Fruit fly (Drosophila melanogaster) whole organism, pupa: ENCODE data around the gene RpS28b.

Source experiments
- CG10348 ChIP-seq: fragments of 200-800 bp; sonication (Bioruptor generic); IDR thresholded peaks from 2 replicates; pipeline ENCODE4 v1.3.6; 2022; ENCODE audit warnings: missing biosample characterization, missing genetic modification characterization
- CG12605 ChIP-seq: fragments of 200-800 bp; sonication (Bioruptor generic); IDR thresholded peaks from 2 replicates; pipeline ENCODE4 v1.3.6; 2022; ENCODE audit warnings: missing biosample characterization, missing genetic modification characterization
- CG13204 ChIP-seq: fragments of 200-800 bp; sonication (Bioruptor generic); optimal IDR thresholded peaks from 2 replicates; lab custom pipeline; 2018; ENCODE audit warnings: missing biosample characterization, mild to moderate bottlenecking, missing genetic modification characterization, moderate library complexity
- CG14655 ChIP-seq: fragments of 200-800 bp; sonication (Bioruptor generic); optimal IDR thresholded peaks from 3 replicates; lab custom pipeline; 2017; ENCODE audit warnings: mild to moderate bottlenecking, missing biosample characterization, missing genetic modification reagents, missing genetic modification characterization
- CG15710 ChIP-seq: fragments of 200-800 bp; sonication (Bioruptor generic); optimal IDR thresholded peaks from 2 replicates; lab custom pipeline; 2018; ENCODE audit warnings: missing biosample characterization, mild to moderate bottlenecking, missing genetic modification characterization, moderate library complexity
- CG17806 ChIP-seq: fragments of 200-800 bp; sonication (Bioruptor generic); optimal IDR thresholded peaks from 2 replicates; lab custom pipeline; 2018; ENCODE audit warnings: missing biosample characterization, mild to moderate bottlenecking, missing genetic modification characterization, moderate library complexity
- CG32121 ChIP-seq: fragments of 200-800 bp; sonication (Bioruptor generic); IDR thresholded peaks from 2 replicates; pipeline ENCODE4 v1.3.6; 2022; ENCODE audit warnings: missing biosample characterization, missing genetic modification characterization
- CG34367 ChIP-seq: fragments of 200-800 bp; sonication (Bioruptor generic); optimal IDR thresholded peaks from 2 replicates; lab custom pipeline; 2018; ENCODE audit warnings: missing biosample characterization, mild to moderate bottlenecking, missing genetic modification characterization
- CG4496 ChIP-seq: fragments of 200-800 bp; sonication (Bioruptor generic); IDR thresholded peaks from 3 replicates; pipeline ENCODE4 v1.3.6; 2022; ENCODE audit warnings: missing biosample characterization, missing genetic modification characterization
- CG8159 ChIP-seq: fragments of 200-800 bp; sonication (Bioruptor generic); optimal IDR thresholded peaks from 3 replicates; lab custom pipeline; 2018; ENCODE audit warnings: missing biosample characterization, mild to moderate bottlenecking, missing genetic modification characterization, moderate library complexity
- CG8301 ChIP-seq: fragments of 200-800 bp; sonication (Bioruptor generic); optimal IDR thresholded peaks from 2 replicates; lab custom pipeline; 2018; ENCODE audit warnings: missing biosample characterization, mild to moderate bottlenecking, missing genetic modification characterization
- CG9948 ChIP-seq: fragments of 200-800 bp; sonication (Bioruptor generic); optimal IDR thresholded peaks from 2 replicates; lab custom pipeline; 2018; ENCODE audit warnings: missing biosample characterization, mild to moderate bottlenecking, missing genetic modification characterization, moderate library complexity
- D1 ChIP-seq: fragments of 200-800 bp; sonication (Bioruptor generic); optimal IDR thresholded peaks from 2 replicates; lab custom pipeline; 2018; ENCODE audit warnings: missing biosample characterization, mild to moderate bottlenecking, missing genetic modification characterization, moderate library complexity
- EcR ChIP-seq: fragments of 200-800 bp; sonication (Bioruptor generic); optimal IDR thresholded peaks from 3 replicates; lab custom pipeline; 2019; ENCODE audit warnings: missing biosample characterization, missing genetic modification characterization, mild to moderate bottlenecking, moderate library complexity, missing genetic modification reagents
- Ets98B ChIP-seq: fragments of 200-800 bp; sonication (Bioruptor generic); IDR thresholded peaks from 2 replicates; pipeline ENCODE4 v1.3.6; 2022; ENCODE audit warnings: missing biosample characterization, missing genetic modification characterization
- Pif1A ChIP-seq: fragments of 200-800 bp; sonication (Bioruptor generic); optimal IDR thresholded peaks from 3 replicates; lab custom pipeline; 2016; ENCODE audit warnings: missing biosample characterization, missing genetic modification characterization
- Pif1B ChIP-seq: fragments of 200-800 bp; sonication (Bioruptor generic); optimal IDR thresholded peaks from 3 replicates; lab custom pipeline; 2016; ENCODE audit warnings: missing biosample characterization, missing genetic modification characterization
- Snoo ChIP-seq: fragments of 200-800 bp; sonication (Bioruptor generic); optimal IDR thresholded peaks from 3 replicates; lab custom pipeline; 2017; ENCODE audit warnings: missing biosample characterization, mild to moderate bottlenecking, missing genetic modification characterization, inconsistent platforms
- fd96Ca ChIP-seq: fragments of 200-800 bp; sonication (Bioruptor generic); IDR thresholded peaks from 3 replicates; pipeline ENCODE4 v1.3.6; 2022; ENCODE audit warnings: missing biosample characterization, missing genetic modification characterization
- gl ChIP-seq: fragments of 200-800 bp; sonication (Bioruptor generic); optimal IDR thresholded peaks from 2 replicates; lab custom pipeline; 2018; ENCODE audit warnings: missing biosample characterization, mild to moderate bottlenecking, missing genetic modification characterization
- rn ChIP-seq: fragments of 200-800 bp; sonication (Bioruptor generic); IDR thresholded peaks from 2 replicates; pipeline ENCODE4 v1.3.6; 2022; ENCODE audit warnings: missing biosample characterization, missing genetic modification characterization

Gene RpS28b

DNA sequence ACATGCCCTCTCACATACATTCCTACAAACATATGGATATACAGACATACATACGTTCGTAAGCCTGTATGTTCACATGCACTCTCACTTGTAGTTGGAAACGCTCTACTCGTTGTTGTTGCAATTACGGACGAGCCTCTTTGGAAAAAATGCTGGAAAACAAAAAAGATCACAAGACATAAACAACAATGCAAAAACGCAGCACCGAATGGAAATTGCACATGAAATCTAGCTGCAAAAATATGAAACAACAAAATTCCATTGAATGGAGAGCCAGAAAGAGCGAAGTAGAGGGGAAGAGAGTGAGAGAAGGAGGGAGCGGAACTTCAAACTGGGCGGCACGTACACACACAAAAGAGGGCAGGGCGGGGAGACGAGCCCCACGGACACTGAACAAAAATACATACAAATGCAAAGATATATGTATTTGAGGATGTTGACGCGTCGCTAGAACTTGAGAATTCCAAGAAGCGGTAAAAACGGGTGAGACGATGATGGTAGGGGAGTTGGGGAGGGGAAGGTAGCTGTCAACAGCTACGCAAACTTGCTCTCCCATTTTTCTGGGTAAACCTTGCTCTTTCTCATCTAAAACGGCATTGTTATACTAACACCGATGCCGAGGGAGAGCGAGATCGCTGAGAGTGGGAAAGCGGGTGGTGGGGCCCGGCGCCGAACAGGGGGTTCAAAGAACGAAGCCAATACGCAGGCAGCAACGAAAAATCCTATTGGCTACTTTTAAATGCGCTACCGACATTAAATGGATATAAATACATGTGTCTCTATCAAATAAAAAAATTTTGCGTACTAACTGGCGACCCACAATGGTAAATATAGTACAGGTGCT, 29.9 kb downstream of the RpS28b start:
- TF ChIP-seq CG12605 (GFP tag; lab: Robert Waterston, UW) (peak; percentile 50; the same call in 1 of the 2 replicates), gl (tag; lab: Kevin White, UChicago) (no peak), Pif1B (peak; percentile 6), CG17806 (tag; lab: Kevin White, UChicago) (peak; percentile 36), CG15710 (tag; lab: Kevin White, UChicago) (peak; percentile 55), EcR (GFP tag; lab: Kevin White, UChicago) (peak; percentile 89), CG8159 (tag; lab: Kevin White, UChicago) (peak; percentile 70), Ets98B (GFP tag; lab: Robert Waterston, UW) (peak; percentile 70), CG9948 (peak; percentile 69), CG14655 (GFP tag; lab: Kevin White, UChicago) (peak; percentile 51), Pif1A (no peak), fd96Ca (peak; percentile 54), rn (GFP tag; lab: Robert Waterston, UW) (no peak), CG8301 (tag; lab: Kevin White, UChicago) (no peak), CG4496 (GFP tag; lab: Robert Waterston, UW) (peak; percentile 56; the same call in 2 of the 3 replicates), Snoo (tag; lab: Kevin White, UChicago) (no peak), CG13204 (GFP tag; lab: Kevin White, UChicago) (no peak), CG34367 (tag; lab: Kevin White, UChicago) (peak; percentile 54), CG10348 (GFP tag; lab: Robert Waterston, UW) (no peak), CG32121 (GFP tag; lab: Robert Waterston, UW) (peak; percentile 62; the same call in 1 of the 2 replicates)

DNA sequence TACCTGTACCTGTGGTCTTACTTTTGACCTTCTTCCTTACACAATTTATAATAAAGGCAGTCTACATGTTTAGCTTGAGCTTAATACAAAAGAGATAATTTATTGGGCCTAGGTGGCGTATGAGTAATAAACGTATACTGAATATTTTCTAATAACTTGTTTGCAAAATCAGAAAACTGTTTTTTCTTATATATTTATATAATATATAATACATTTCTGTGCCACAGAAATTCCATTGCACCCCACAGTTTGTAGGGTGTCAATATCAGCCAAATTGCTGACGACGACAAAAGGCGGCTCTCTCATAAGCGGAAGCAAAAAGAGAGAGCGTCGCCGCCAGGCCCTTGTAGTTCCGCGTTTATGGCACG, 30.5 kb downstream of the RpS28b start:
- TF ChIP-seq CG32121 (GFP tag; lab: Robert Waterston, UW) = no peak
- TF ChIP-seq Pif1B = no peak
- no peak for TF ChIP-seq CG34367 (tag; lab: Kevin White, UChicago)
- no peak for TF ChIP-seq CG12605 (GFP tag; lab: Robert Waterston, UW)
- TF ChIP-seq CG14655 (GFP tag; lab: Kevin White, UChicago) = no peak
- TF ChIP-seq fd96Ca = no peak
- TF ChIP-seq CG15710 (tag; lab: Kevin White, UChicago) = no peak
- TF ChIP-seq EcR (GFP tag; lab: Kevin White, UChicago) = no peak
- no peak for TF ChIP-seq Ets98B (GFP tag; lab: Robert Waterston, UW)
- TF ChIP-seq Snoo (tag; lab: Kevin White, UChicago) = no peak

DNA sequence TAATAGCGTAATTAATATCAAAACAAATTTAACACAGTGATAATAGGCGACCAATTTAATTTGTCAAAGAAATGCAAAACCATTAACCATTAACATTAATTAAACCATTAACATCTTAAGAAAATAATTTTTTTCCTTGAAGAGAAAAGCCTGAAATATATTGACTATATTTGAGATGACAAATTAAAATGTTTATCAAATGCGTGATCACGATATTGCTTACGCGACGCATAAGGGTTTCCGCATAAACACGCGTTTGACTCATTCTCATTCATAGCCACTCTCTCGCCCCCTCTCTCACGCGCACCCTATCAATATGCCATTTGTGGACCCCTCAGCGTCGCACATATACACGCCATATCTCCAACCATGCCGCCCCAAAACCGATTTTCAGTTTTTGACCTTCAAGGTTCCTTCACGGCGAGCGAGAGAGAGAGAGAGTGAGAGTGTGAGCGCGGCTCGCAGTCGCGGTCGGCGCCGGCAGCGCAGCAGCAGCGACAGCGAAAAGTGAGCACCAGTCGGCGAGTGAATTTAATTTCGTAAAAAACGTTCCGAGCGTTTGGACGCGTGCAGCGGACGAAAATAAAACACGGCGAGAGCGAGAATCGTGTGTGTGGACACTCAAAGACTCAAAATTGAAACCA, 31.1 kb downstream of the RpS28b start, which contains the start of gene Hex-A:
TSS of gene Hex-A (plus strand) at position 317 of the 644 bp plus-strand sequence.
- TF ChIP-seq gl (tag; lab: Kevin White, UChicago) (peak; percentile 93), CG8159 (tag; lab: Kevin White, UChicago) (peak; percentile 98), CG17806 (tag; lab: Kevin White, UChicago) (peak; percentile 96), D1 (peak; percentile 99), Ets98B (GFP tag; lab: Robert Waterston, UW) (peak; percentile 81), CG12605 (GFP tag; lab: Robert Waterston, UW) (peak; percentile 78), CG8301 (tag; lab: Kevin White, UChicago) (peak; percentile 98), Pif1B (peak; percentile 85), CG10348 (GFP tag; lab: Robert Waterston, UW) (peak; percentile 77), rn (GFP tag; lab: Robert Waterston, UW) (peak; percentile 72), Snoo (tag; lab: Kevin White, UChicago) (peak; percentile 98), CG9948 (peak; percentile 98), Pif1A (peak; percentile 96), EcR (GFP tag; lab: Kevin White, UChicago) (peak; percentile 95), CG32121 (GFP tag; lab: Robert Waterston, UW) (peak; percentile 89), CG34367 (tag; lab: Kevin White, UChicago) (peak; percentile 98), CG15710 (tag; lab: Kevin White, UChicago) (peak; percentile 99), CG4496 (GFP tag; lab: Robert Waterston, UW) (peak; percentile 90), CG13204 (GFP tag; lab: Kevin White, UChicago) (peak; percentile 93), fd96Ca (peak; percentile 86), CG14655 (GFP tag; lab: Kevin White, UChicago) (peak; percentile 98)

DNA sequence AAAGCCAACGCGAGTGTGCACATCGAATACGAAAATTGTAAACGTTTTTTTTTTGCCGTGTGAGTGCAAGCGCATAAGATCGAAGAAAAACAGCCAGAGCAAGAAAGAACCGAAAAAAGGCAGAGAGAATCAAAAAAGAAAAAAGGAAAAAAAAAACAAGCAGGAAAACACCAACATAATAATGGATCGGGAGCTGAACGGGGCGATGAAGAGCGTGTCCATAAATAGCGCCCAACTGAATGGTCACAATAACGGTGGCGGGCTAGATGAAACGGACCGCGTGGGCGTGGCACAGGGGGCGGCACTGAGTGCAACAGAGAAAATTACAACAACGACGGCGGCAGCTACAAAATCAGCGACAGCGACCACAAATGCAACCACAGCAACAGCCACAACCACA, 31.6 kb downstream of the RpS28b start:
- TF ChIP-seq CG12605 (GFP tag; lab: Robert Waterston, UW) (peak; percentile 75), Ets98B (GFP tag; lab: Robert Waterston, UW) (peak; percentile 89), CG10348 (GFP tag; lab: Robert Waterston, UW) (no peak), EcR (GFP tag; lab: Kevin White, UChicago) (no peak), CG34367 (tag; lab: Kevin White, UChicago) (no peak), CG17806 (tag; lab: Kevin White, UChicago) (no peak), CG8301 (tag; lab: Kevin White, UChicago) (peak; percentile 36), CG13204 (GFP tag; lab: Kevin White, UChicago) (no peak), gl (tag; lab: Kevin White, UChicago) (no peak), CG4496 (GFP tag; lab: Robert Waterston, UW) (peak; percentile 78), CG9948 (no peak), D1 (no peak), CG15710 (tag; lab: Kevin White, UChicago) (no peak), CG8159 (tag; lab: Kevin White, UChicago) (no peak), Snoo (tag; lab: Kevin White, UChicago) (no peak), rn (GFP tag; lab: Robert Waterston, UW) (no peak), CG14655 (GFP tag; lab: Kevin White, UChicago) (peak; percentile 32), CG32121 (GFP tag; lab: Robert Waterston, UW) (peak; percentile 92), Pif1B (peak; percentile 12), fd96Ca (peak; percentile 80), Pif1A (no peak)
- TF ChIP-seq, all 21 proteins: peak for 8
